Fruit fly (Drosophila melanogaster) whole organism, prepupa: ENCODE results near the gene Hsp67Ba.

Experiments
- Blimp-1 ChIP-seq: fragments of 200-800 bp; sonication (Bioruptor generic); optimal IDR thresholded peaks from 3 replicates; lab custom pipeline; 2017; ENCODE audit warnings: missing biosample characterization, missing genetic modification characterization, mild to moderate bottlenecking, moderate library complexity, missing genetic modification reagents
- CG1621 ChIP-seq: fragments of 200-800 bp; sonication (Bioruptor generic); optimal IDR thresholded peaks from 3 replicates; lab custom pipeline; 2018; ENCODE audit warnings: missing biosample characterization, mild to moderate bottlenecking, missing genetic modification characterization
- CG16779 ChIP-seq: fragments of 200-800 bp; sonication (Bioruptor generic); optimal IDR thresholded peaks from 3 replicates; lab custom pipeline; 2017; ENCODE audit warnings: missing biosample characterization, mild to moderate bottlenecking, missing genetic modification characterization
- CG3032 ChIP-seq: fragments of 200-800 bp; optimal IDR thresholded peaks from 2 replicates; lab custom pipeline; 2019; ENCODE audit warnings: missing biosample characterization, mild to moderate bottlenecking, missing genetic modification characterization, moderate library complexity
- CG32006 ChIP-seq: fragments of 200-800 bp; sonication (Bioruptor generic); optimal IDR thresholded peaks from 3 replicates; lab custom pipeline; 2017; ENCODE audit warnings: missing biosample characterization, mild to moderate bottlenecking, missing genetic modification characterization
- CG34406 ChIP-seq: fragments of 200-800 bp; sonication (Bioruptor generic); optimal IDR thresholded peaks from 3 replicates; lab custom pipeline; 2016; ENCODE audit warnings: missing biosample characterization, missing genetic modification characterization
- CG4318 ChIP-seq: fragments of 200-800 bp; sonication (Bioruptor generic); optimal IDR thresholded peaks from 3 replicates; lab custom pipeline; 2017; ENCODE audit warnings: missing biosample characterization, mild to moderate bottlenecking, missing genetic modification characterization
- CG6163 ChIP-seq: fragments of 200-800 bp; sonication (Bioruptor generic); IDR thresholded peaks from 3 replicates; pipeline ENCODE4 v1.3.6; 2022; ENCODE audit warnings: missing biosample characterization, missing genetic modification characterization
- CG6276 ChIP-seq: fragments of 200-800 bp; sonication (Bioruptor generic); optimal IDR thresholded peaks from 2 replicates; lab custom pipeline; 2017; ENCODE audit warnings: missing biosample characterization, mild to moderate bottlenecking, missing genetic modification characterization
- CG6808 ChIP-seq: fragments of 200-800 bp; sonication (Bioruptor generic); optimal IDR thresholded peaks from 3 replicates; lab custom pipeline; 2017; ENCODE audit warnings: missing biosample characterization, missing genetic modification characterization, mild to moderate bottlenecking, moderate library complexity, missing genetic modification reagents
- CG7368 ChIP-seq: fragments of 200-800 bp; sonication (Bioruptor generic); optimal IDR thresholded peaks from 3 replicates; lab custom pipeline; 2016; ENCODE audit warnings: missing biosample characterization, missing genetic modification characterization
- CG8119 ChIP-seq: fragments of 200-800 bp; sonication (Bioruptor generic); IDR thresholded peaks from 3 replicates; pipeline ENCODE4 v1.3.6; 2022; ENCODE audit warnings: missing biosample characterization, missing genetic modification characterization
- CG9139 ChIP-seq: fragments of 200-800 bp; sonication (Bioruptor generic); optimal IDR thresholded peaks from 3 replicates; lab custom pipeline; 2017; ENCODE audit warnings: missing biosample characterization, mild to moderate bottlenecking, missing genetic modification characterization
- Eip75B ChIP-seq: fragments of 200-800 bp; sonication (Bioruptor generic); optimal IDR thresholded peaks from 3 replicates; lab custom pipeline; 2016; ENCODE audit warnings: missing biosample characterization, missing genetic modification characterization
- Eip78C ChIP-seq: fragments of 200-800 bp; sonication (Bioruptor generic); peaks from one replicate; lab custom pipeline; 2016; ENCODE audit warnings: missing biosample characterization, missing genetic modification characterization
- Eip93F ChIP-seq: fragments of 200-800 bp; sonication (Bioruptor generic); optimal IDR thresholded peaks from 2 replicates; lab custom pipeline; 2016; ENCODE audit warnings: missing biosample characterization, mild to moderate bottlenecking, missing genetic modification characterization
- Ets96B ChIP-seq: fragments of 200-800 bp; optimal IDR thresholded peaks from 2 replicates; lab custom pipeline; 2019; ENCODE audit warnings: missing biosample characterization, mild to moderate bottlenecking, missing genetic modification characterization, moderate library complexity
- Gug ChIP-seq: fragments of 200-800 bp; sonication (Bioruptor generic); IDR thresholded peaks from 2 replicates; pipeline ENCODE4 v1.3.6; 2022; ENCODE audit warnings: missing biosample characterization, missing genetic modification characterization
- Hr38 ChIP-seq: sonication (Bioruptor generic); optimal IDR thresholded peaks from 2 replicates; lab custom pipeline; 2016; ENCODE audit warnings: missing biosample characterization, missing genetic modification characterization
- Lpt ChIP-seq: fragments of 200-800 bp; sonication (Bioruptor generic); optimal IDR thresholded peaks from 3 replicates; lab custom pipeline; 2016; ENCODE audit warnings: missing biosample characterization, missing genetic modification characterization
- Met ChIP-seq: fragments of 200-800 bp; sonication (Bioruptor generic); optimal IDR thresholded peaks from 3 replicates; lab custom pipeline; 2016; ENCODE audit warnings: missing biosample characterization, missing genetic modification characterization
- Sox102F ChIP-seq: fragments of 200-800 bp; sonication (Bioruptor generic); optimal IDR thresholded peaks from 2 replicates; lab custom pipeline; 2016; ENCODE audit warnings: missing biosample characterization, mild to moderate bottlenecking, missing genetic modification characterization
- Sox14 ChIP-seq: fragments of 200-800 bp; sonication (Bioruptor generic); optimal IDR thresholded peaks from 3 replicates; lab custom pipeline; 2016; ENCODE audit warnings: missing biosample characterization, missing genetic modification characterization
- acj6 ChIP-seq: fragments of 200-800 bp; sonication (Bioruptor generic); optimal IDR thresholded peaks from 3 replicates; lab custom pipeline; 2016; ENCODE audit warnings: missing biosample characterization, missing genetic modification characterization
- dsx ChIP-seq: fragments of 200-800 bp; optimal IDR thresholded peaks from 3 replicates; lab custom pipeline; 2019; ENCODE audit warnings: missing biosample characterization, mild to moderate bottlenecking, missing genetic modification characterization, moderate library complexity; ENCODE audit not compliant: poor library complexity, severe bottlenecking
- eg ChIP-seq: fragments of 200-800 bp; sonication (Bioruptor generic); IDR thresholded peaks from 3 replicates; pipeline ENCODE4 v1.3.6; 2022; ENCODE audit warnings: missing biosample characterization, missing genetic modification characterization
- fd85E ChIP-seq: fragments of 200-800 bp; sonication (Bioruptor generic); optimal IDR thresholded peaks from 3 replicates; lab custom pipeline; 2016; ENCODE audit warnings: missing biosample characterization, missing genetic modification characterization
- fkh ChIP-seq: fragments of 200-800 bp; sonication (Bioruptor generic); optimal IDR thresholded peaks from 3 replicates; lab custom pipeline; 2017; ENCODE audit warnings: missing biosample characterization, mild to moderate bottlenecking, missing genetic modification characterization, moderate library complexity
- spab ChIP-seq: fragments of 200-800 bp; sonication (Bioruptor generic); optimal IDR thresholded peaks from 2 replicates; lab custom pipeline; 2017; ENCODE audit warnings: missing biosample characterization, mild to moderate bottlenecking, missing genetic modification characterization, missing genetic modification reagents
- ss ChIP-seq, 2 experiments: fragments of 200-800 bp; sonication (Bioruptor generic); optimal IDR thresholded peaks; 2 replicates in 1 of 2; 3 replicates in 1 of 2; lab custom pipeline; 2017 to 2018; ENCODE audit warnings: mild to moderate bottlenecking in 2 of 2, missing biosample characterization in 2 of 2, missing genetic modification characterization in 2 of 2, moderate library complexity in 1 of 2
- svp ChIP-seq: fragments of 200-800 bp; sonication (Bioruptor generic); peaks from one replicate; lab custom pipeline; 2016; ENCODE audit warnings: missing biosample characterization, missing genetic modification characterization
- vri ChIP-seq: fragments of 200-800 bp; sonication (Bioruptor generic); optimal IDR thresholded peaks from 3 replicates; lab custom pipeline; 2016; ENCODE audit warnings: missing biosample characterization, mild to moderate bottlenecking, missing genetic modification characterization

Hsp67Ba gene

DNA sequence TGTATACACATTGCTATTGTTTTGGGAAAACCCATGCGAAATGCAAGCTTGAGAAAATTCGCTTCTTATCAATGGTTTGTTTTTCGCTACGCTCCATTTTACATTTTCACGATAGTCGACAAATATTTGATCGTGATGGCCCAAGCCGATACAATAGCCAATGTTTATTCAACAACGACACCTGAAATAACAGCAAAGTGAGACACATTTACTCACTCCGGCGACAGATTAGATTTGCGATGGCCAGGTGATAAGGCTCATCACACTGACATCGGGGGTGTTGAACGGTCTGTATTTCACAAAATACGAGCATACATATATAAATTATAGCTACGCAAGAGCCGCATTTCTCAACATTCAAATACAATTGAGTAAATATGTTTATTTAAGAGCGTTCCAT is 17.8 kb upstream of the Hsp67Ba start (continued):
- TF ChIP-seq ss (GFP tag; optimal IDR thresholded peaks at IDR 0.05; lab: Kevin White, UChicago): no peak
- TF ChIP-seq eg (GFP tag; lab: Robert Waterston, UW): no peak
- TF ChIP-seq CG8119: 0 out of 3 replicates have a peak, but pooled peaks have one; percentile 22
- no peak for TF ChIP-seq Ets96B (tag; lab: Kevin White, UChicago)
- TF ChIP-seq CG1621 (tag; lab: Kevin White, UChicago): no peak
- no peak for TF ChIP-seq Blimp-1 (GFP tag; lab: Kevin White, UChicago)
- peak; percentile 4 for TF ChIP-seq CG16779 (tag; lab: Kevin White, UChicago)
- no peak for TF ChIP-seq acj6 (GFP tag; lab: Kevin White, UChicago)
- TF ChIP-seq Eip75B (GFP tag; lab: Kevin White, UChicago): no peak
- TF ChIP-seq spab: peak; percentile 23
- TF ChIP-seq Hr38 (GFP tag; lab: Kevin White, UChicago): no peak
- TF ChIP-seq Eip78C: peak; percentile 25
- TF ChIP-seq Eip93F: no peak
- no peak for TF ChIP-seq Lpt (GFP tag; lab: Kevin White, UChicago)
- TF ChIP-seq fkh (GFP tag; lab: Kevin White, UChicago): peak; percentile 93
- no peak for TF ChIP-seq Sox102F (GFP tag; lab: Kevin White, UChicago)
- TF ChIP-seq fd85E (GFP tag; lab: Kevin White, UChicago): no peak
- TF ChIP-seq vri (GFP tag; lab: Kevin White, UChicago): peak; percentile 40
- TF ChIP-seq Gug (GFP tag; lab: Robert Waterston, UW): no peak

DNA sequence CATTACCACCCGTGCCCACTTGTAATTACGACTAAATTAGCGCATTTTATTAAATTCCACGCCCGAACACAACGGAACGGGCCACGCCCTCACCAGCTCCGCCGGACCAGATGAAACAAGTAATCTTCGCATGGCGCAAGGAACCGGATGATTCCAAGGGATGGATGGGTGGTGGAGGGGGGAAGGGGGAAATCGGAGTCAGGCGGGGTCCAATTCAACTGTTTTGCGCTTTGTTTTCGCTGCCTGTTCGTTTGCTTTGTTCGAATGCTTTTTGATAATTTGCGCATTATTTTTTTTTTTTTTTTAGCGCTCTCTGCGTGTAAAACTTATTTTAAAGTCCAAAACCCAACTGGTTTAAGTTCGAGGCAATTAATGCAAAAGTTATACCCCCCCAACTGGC is 17.4 kb upstream of the Hsp67Ba start:
- no peak for TF ChIP-seq Met (GFP tag; lab: Kevin White, UChicago)
- TF ChIP-seq Sox14: peak; percentile 21
- TF ChIP-seq CG34406: no peak
- no peak for TF ChIP-seq CG6276
- TF ChIP-seq Blimp-1 (GFP tag; lab: Kevin White, UChicago): no peak
- peak; percentile 76 for TF ChIP-seq CG1621 (tag; lab: Kevin White, UChicago)
- TF ChIP-seq dsx (GFP tag; lab: Kevin White, UChicago): no peak
- TF ChIP-seq Eip78C: no peak
- no peak for TF ChIP-seq CG6808 (GFP tag; lab: Kevin White, UChicago)
- peak; percentile 40 for TF ChIP-seq svp (GFP tag; lab: Kevin White, UChicago)
- TF ChIP-seq ss (GFP tag; optimal IDR thresholded peaks at IDR 0.05; lab: Kevin White, UChicago): peak in 1 of 2 experiments; percentile 19
- TF ChIP-seq CG6163 (GFP tag; lab: Robert Waterston, UW): no peak
- TF ChIP-seq, all 60 proteins: peak for 4

DNA sequence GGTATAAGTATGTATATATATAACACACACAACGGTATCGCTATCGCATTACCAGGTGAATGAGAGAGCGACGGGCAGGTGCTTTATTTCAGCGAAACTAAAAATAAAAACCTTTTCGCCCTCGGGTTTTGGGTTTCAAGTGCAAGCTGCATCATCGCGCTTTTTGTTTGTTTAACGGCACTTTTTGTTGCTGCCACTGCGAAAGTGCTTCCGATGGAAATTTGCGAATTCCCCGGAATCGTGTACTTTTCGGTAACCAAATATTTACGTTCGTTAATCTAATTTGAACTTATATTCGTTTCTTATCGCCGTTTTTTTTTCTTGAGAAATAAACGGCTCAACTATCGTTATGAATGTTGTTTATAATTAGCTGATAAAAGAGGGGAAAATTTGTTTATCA is 16.7 kb upstream of the Hsp67Ba start:
- TF ChIP-seq Eip78C (peak; percentile 29), CG3032 (tag; lab: Kevin White, UChicago) (no peak)

DNA sequence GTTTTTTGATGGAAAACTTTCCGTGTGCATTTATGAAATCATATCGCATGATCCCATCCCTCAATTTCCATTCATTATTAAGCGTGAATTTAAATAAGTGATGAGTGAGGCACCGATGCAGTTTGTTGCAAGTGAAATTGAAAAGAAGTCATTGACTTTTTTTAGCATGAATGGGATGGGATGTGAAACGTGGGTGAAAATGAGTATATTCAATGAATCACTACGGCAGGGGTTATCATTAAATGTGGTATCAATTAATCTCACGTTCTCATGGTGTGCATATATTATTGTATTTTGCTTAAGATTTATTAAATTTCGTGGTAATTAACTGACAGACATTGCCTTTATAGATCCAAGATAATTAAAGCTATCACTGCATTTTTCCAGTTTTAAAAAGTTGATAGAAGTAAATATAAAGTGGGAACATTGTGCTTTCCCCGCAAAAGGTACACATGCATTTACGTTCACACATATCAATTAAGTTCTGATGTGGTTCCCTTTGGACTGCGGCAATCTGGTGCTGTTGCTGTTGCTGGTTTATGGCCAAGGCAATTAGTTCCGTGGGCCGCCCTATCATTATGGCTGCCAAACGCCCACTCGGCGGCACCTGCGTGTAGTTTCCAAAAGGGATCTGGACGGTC is 12.1 kb upstream of the Hsp67Ba start:
- no peak for TF ChIP-seq CG4318 (GFP tag; lab: Kevin White, UChicago)
- TF ChIP-seq svp (GFP tag; lab: Kevin White, UChicago): peak; percentile 78
- TF ChIP-seq, all 60 proteins: peak for 1

DNA sequence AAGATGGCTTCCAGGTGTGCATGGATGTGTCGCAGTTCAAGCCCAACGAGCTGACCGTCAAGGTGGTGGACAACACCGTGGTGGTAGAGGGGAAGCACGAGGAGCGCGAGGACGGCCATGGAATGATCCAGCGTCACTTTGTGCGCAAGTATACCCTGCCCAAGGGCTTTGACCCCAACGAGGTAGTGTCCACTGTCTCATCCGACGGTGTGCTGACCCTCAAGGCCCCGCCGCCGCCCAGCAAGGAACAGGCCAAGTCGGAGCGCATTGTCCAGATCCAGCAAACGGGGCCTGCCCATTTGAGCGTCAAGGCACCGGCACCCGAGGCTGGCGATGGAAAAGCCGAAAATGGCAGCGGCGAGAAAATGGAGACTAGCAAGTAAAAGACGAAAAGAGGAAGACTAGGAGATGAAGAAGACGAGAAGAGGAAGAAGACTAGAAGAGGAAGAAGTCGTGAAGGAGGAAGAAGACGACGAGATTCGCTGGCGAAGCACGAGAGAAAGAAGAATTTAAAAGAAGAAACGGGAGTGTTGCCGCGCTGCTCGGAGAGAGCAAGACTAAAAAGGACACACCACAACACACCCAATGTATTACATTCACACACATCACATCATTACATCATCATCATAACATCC is 5.2 kb upstream of the Hsp67Ba start:
- no peak for TF ChIP-seq CG32006
- TF ChIP-seq CG7368: no peak
- TF ChIP-seq CG9139 (GFP tag; lab: Kevin White, UChicago): no peak
